Worm (Caenorhabditis elegans) whole organism, L2 larva: Measurements from ENCODE around the gene nono-1.
A peak's percentile ranks its signal among the peaks of the same experiment; 100 is the strongest.

Experiments used
- C34F6.9 ChIP-seq: fragments of 150-350 bp; optimal IDR thresholded peaks from 2 replicates; lab custom pipeline; 2014; ENCODE audit warnings: missing biosample characterization, missing genetic modification characterization
- F13H6.1 ChIP-seq: sonication (generic microtip); optimal IDR thresholded peaks from 2 replicates; lab custom pipeline; 2016; ENCODE audit warnings: missing genetic modification characterization, missing compliant biosample characterization
- Y55F3AM.14 ChIP-seq: fragments of 200-800 bp; sonication (Bioruptor generic); optimal IDR thresholded peaks from 2 replicates; lab custom pipeline; 2018; ENCODE audit warnings: mild to moderate bottlenecking, missing genetic modification characterization, missing compliant biosample characterization
- ZK546.5 ChIP-seq: sonication (generic microtip); optimal IDR thresholded peaks from 2 replicates; lab custom pipeline; 2017; ENCODE audit warnings: missing biosample characterization, missing genetic modification characterization
- aly-2 ChIP-seq: fragments of 150-350 bp; optimal IDR thresholded peaks from 2 replicates; lab custom pipeline; 2014; ENCODE audit warnings: missing biosample characterization, missing genetic modification characterization
- ama-1 ChIP-seq: fragments of 150-350 bp; optimal IDR thresholded peaks from 2 replicates; lab custom pipeline; 2018; ENCODE audit warnings: inconsistent platforms
- crh-2 ChIP-seq: sonication (generic microtip); optimal IDR thresholded peaks from 2 replicates; lab custom pipeline; 2017; ENCODE audit warnings: missing biosample characterization, missing genetic modification characterization
- dmd-4 ChIP-seq: sonication (generic microtip); optimal IDR thresholded peaks from 2 replicates; lab custom pipeline; 2017; ENCODE audit warnings: missing biosample characterization, missing genetic modification characterization
- fos-1 ChIP-seq: fragments of 150-350 bp; optimal IDR thresholded peaks from 2 replicates; lab custom pipeline; 2014; ENCODE audit warnings: missing biosample characterization, missing genetic modification characterization
- gmeb-1 ChIP-seq: fragments of 150-350 bp; optimal IDR thresholded peaks from 2 replicates; lab custom pipeline; 2014; ENCODE audit warnings: missing biosample characterization, missing genetic modification characterization
- lin-11 ChIP-seq: fragments of 150-350 bp; sonication (generic microtip); optimal IDR thresholded peaks from 2 replicates; lab custom pipeline; 2014; ENCODE audit warnings: missing biosample characterization, missing genetic modification characterization, inconsistent platforms, mixed read lengths
- lin-13 ChIP-seq: fragments of 150-350 bp; optimal IDR thresholded peaks from 2 replicates; lab custom pipeline; 2014; ENCODE audit warnings: missing biosample characterization, missing genetic modification reagents, missing genetic modification characterization
- lsy-2 ChIP-seq, 2 experiments: fragments of 150-350 bp in 1 of 2; sonication (generic microtip) in 1 of 2; optimal IDR thresholded peaks; 2 replicates each; lab custom pipeline; 2014 to 2017; ENCODE audit warnings: missing biosample characterization in 2 of 2, missing genetic modification characterization in 2 of 2
- mab-5 ChIP-seq: fragments of 150-350 bp; optimal IDR thresholded peaks from 2 replicates; lab custom pipeline; 2014; ENCODE audit warnings: missing biosample characterization, missing genetic modification characterization
- mbf-1 ChIP-seq: sonication (generic microtip); optimal IDR thresholded peaks from 2 replicates; lab custom pipeline; 2017; ENCODE audit warnings: missing biosample characterization, missing genetic modification characterization
- mdl-1 ChIP-seq, 2 experiments: fragments of 150-350 bp in 1 of 2; sonication (generic microtip) in 1 of 2; optimal IDR thresholded peaks; 2 replicates each; lab custom pipeline; 2017; ENCODE audit warnings: missing biosample characterization in 2 of 2, missing genetic modification characterization in 2 of 2
- nhr-11 ChIP-seq: fragments of 150-350 bp; optimal IDR thresholded peaks from 2 replicates; lab custom pipeline; 2014; ENCODE audit warnings: missing biosample characterization, missing genetic modification characterization
- nhr-12 ChIP-seq: fragments of 150-350 bp; optimal IDR thresholded peaks from 2 replicates; lab custom pipeline; 2014; ENCODE audit warnings: missing biosample characterization, missing genetic modification characterization
- nhr-129 ChIP-seq: fragments of 150-350 bp; optimal IDR thresholded peaks from 2 replicates; lab custom pipeline; 2014; ENCODE audit warnings: missing biosample characterization, missing genetic modification characterization
- nhr-237 ChIP-seq: fragments of 150-350 bp; optimal IDR thresholded peaks from 2 replicates; lab custom pipeline; 2014; ENCODE audit warnings: missing biosample characterization, missing genetic modification characterization
- nhr-25 ChIP-seq: fragments of 150-350 bp; sonication (generic microtip); optimal IDR thresholded peaks from 3 replicates; lab custom pipeline; 2014; ENCODE audit warnings: missing biosample characterization, missing genetic modification characterization
- nhr-6 ChIP-seq: fragments of 150-350 bp; optimal IDR thresholded peaks from 2 replicates; lab custom pipeline; 2014; ENCODE audit warnings: missing biosample characterization, missing genetic modification characterization
- nhr-77 ChIP-seq: fragments of 150-350 bp; optimal IDR thresholded peaks from 2 replicates; lab custom pipeline; 2014; ENCODE audit warnings: missing biosample characterization, missing genetic modification characterization
- peb-1 ChIP-seq: fragments of 150-350 bp; optimal IDR thresholded peaks from 2 replicates; lab custom pipeline; 2014; ENCODE audit warnings: missing biosample characterization, missing genetic modification characterization
- sem-4 ChIP-seq: fragments of 150-350 bp; optimal IDR thresholded peaks from 2 replicates; lab custom pipeline; 2014; ENCODE audit warnings: missing biosample characterization, missing genetic modification reagents, missing genetic modification characterization
- skn-1 ChIP-seq: sonication (generic microtip); optimal IDR thresholded peaks from 2 replicates; lab custom pipeline; 2017; ENCODE audit warnings: missing biosample characterization, missing genetic modification characterization
- sma-3 ChIP-seq: sonication (generic microtip); optimal IDR thresholded peaks from 2 replicates; lab custom pipeline; 2016; ENCODE audit warnings: missing genetic modification reagents, missing genetic modification characterization, missing compliant biosample characterization
- sma-9 ChIP-seq, 2 experiments: fragments of 150-350 bp in 1 of 2; sonication (generic microtip) in 1 of 2; optimal IDR thresholded peaks; 2 replicates each; lab custom pipeline; 2014 to 2016; ENCODE audit warnings: missing genetic modification characterization in 2 of 2, mild to moderate bottlenecking in 1 of 2, missing biosample characterization in 1 of 2, missing compliant biosample characterization in 1 of 2, missing genetic modification reagents in 1 of 2, moderate library complexity in 1 of 2
- snpc-4 ChIP-seq: fragments of 150-350 bp; optimal IDR thresholded peaks from 2 replicates; lab custom pipeline; 2014; ENCODE audit warnings: missing biosample characterization, missing genetic modification characterization
- unc-39 ChIP-seq: fragments of 150-350 bp; optimal IDR thresholded peaks from 2 replicates; lab custom pipeline; 2014; ENCODE audit warnings: missing biosample characterization, missing genetic modification characterization
- unc-55 ChIP-seq: fragments of 150-350 bp; sonication (generic microtip); optimal IDR thresholded peaks from 3 replicates; lab custom pipeline; 2014; ENCODE audit warnings: missing biosample characterization, missing genetic modification reagents, missing genetic modification characterization
- zag-1 ChIP-seq: fragments of 150-350 bp; optimal IDR thresholded peaks from 2 replicates; lab custom pipeline; 2014; ENCODE audit warnings: missing biosample characterization, missing genetic modification characterization

The nono-1 gene

ce11 chrIII:5988461-5988860, 30.4 kb upstream of the nono-1 start:
- TF ChIP-seq dmd-4 (tag; lab: Kevin White, UChicago) (no peak), nhr-237 (tag; lab: Kevin White, UChicago) (no peak)

ce11 chrIII:5988010-5988409, 30.0 kb upstream of the nono-1 start:
- TF ChIP-seq F13H6.1 (tag; lab: Kevin White, UChicago) (peak; percentile 8), crh-2 (tag; lab: Kevin White, UChicago) (peak; percentile 24), nhr-77 (tag; lab: Kevin White, UChicago) (no peak), mbf-1 (tag; lab: Kevin White, UChicago) (no peak), peb-1 (tag; lab: Kevin White, UChicago) (no peak), mdl-1 (tag; optimal IDR thresholded peaks at IDR 0.05; lab: Kevin White, UChicago) (no peak), C34F6.9 (tag; lab: Kevin White, UChicago) (peak; percentile 35), unc-39 (no peak), lsy-2 (tag; optimal IDR thresholded peaks at IDR 0.05; lab: Kevin White, UChicago) (peak in 1 of 2 experiments; percentile 36), unc-55 (GFP tag; lab: Kevin White, UChicago) (peak; percentile 56), Y55F3AM.14 (no peak), nhr-129 (tag; lab: Kevin White, UChicago) (peak; percentile 24), ZK546.5 (tag; lab: Kevin White, UChicago) (no peak)
- TF ChIP-seq, all 48 proteins: peak for 6

DNA sequence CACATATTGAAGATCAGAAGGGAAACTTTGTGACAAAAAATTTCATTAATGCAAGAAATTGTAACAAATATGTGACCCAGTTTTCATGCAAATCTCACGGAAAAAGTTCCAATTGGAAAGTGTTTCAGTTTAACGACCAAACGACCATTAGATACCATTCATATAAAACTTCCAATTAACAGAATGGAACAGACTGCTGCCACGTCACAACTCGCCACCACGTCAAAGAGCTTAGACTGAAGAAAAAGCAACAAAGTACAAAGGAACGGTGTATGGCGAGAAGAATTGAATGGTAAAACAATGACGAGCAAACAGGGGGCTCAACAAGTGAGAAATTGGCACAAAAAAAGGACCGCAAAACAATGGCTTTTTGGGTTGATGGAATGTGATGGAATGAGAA, 27.3 kb upstream of the nono-1 start, which contains the start of gene T04C9.3:
TSS of gene T04C9.3 (plus strand) at position 301 of the 400 bp plus-strand sequence.
- TF ChIP-seq sma-9 (GFP tag; optimal IDR thresholded peaks at IDR 0.05; lab: Kevin White, UChicago) (no peak), sma-9 (tag; optimal IDR thresholded peaks at IDR 0.05; lab: Kevin White, UChicago) (no peak), nhr-12 (no peak), F13H6.1 (tag; lab: Kevin White, UChicago) (no peak), lin-13 (no peak), zag-1 (tag; lab: Kevin White, UChicago) (no peak), nhr-11 (tag; lab: Kevin White, UChicago) (no peak), skn-1 (tag; lab: Kevin White, UChicago) (no peak), mab-5 (tag; lab: Kevin White, UChicago) (no peak), unc-55 (GFP tag; lab: Kevin White, UChicago) (no peak), nhr-6 (no peak), snpc-4 (tag; lab: Kevin White, UChicago) (no peak), sma-3 (GFP tag; lab: Kevin White, UChicago) (no peak), unc-39 (no peak), lin-11 (no peak), crh-2 (tag; lab: Kevin White, UChicago) (no peak)

- TF ChIP-seq ama-1 (lab: Kevin White, UChicago) (no peak), sma-3 (GFP tag; lab: Kevin White, UChicago) (peak; percentile 26), nhr-25 (tag; lab: Kevin White, UChicago) (peak; percentile 31), unc-55 (GFP tag; lab: Kevin White, UChicago) (no peak)
These were observed 24.8 kb upstream of the nono-1 start for ce11 chrIII:5982753-5983390.

DNA sequence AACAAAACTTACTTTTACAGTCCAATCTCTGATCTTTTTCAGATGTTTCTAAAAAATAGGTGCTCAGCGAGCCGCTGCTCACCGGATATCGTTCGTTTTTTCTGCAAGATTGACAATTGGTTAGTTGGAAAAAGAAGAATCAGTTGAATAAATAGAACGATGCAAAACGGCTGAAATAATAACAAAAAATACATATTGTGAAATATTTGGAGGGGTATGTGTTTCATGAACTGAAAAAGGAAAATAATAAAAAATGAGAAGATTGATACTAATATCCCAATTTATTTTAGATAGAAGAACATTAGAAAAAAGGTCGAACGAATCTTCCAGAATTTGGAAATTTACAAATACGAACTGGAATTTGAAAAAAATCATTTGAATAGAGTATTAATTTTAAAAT, 24.0 kb upstream of the nono-1 start, which contains the start of gene frm-2:
TSS of gene frm-2 (minus strand) at position 101 of the 400 bp plus-strand sequence.
- TF ChIP-seq dmd-4 (tag; lab: Kevin White, UChicago) (no peak), fos-1 (no peak), mab-5 (tag; lab: Kevin White, UChicago) (no peak)

DNA sequence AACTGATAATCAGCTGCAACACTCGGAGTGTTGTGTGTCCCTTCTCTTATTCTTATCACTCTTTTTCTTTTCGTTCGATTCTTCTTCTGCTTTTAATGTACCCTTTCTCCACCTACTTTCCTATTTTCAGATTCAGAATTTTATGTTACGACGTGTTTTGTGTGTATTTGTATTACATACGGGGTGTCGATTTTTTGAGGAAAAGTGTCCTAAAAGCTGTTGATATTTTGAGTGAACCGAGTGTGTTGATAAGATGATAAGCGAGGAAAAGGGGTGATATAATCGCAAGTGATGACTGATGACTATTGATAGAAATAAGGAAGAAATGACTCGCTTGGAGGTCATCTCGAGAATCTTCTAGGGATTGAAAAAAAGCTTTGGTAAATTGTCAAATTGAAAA, 23.4 kb upstream of the nono-1 start:
- no peak for TF ChIP-seq nhr-237 (tag; lab: Kevin White, UChicago)
- no peak for TF ChIP-seq sem-4 (tag; lab: Kevin White, UChicago)
- peak; percentile 68 for TF ChIP-seq skn-1 (tag; lab: Kevin White, UChicago)
- TF ChIP-seq gmeb-1, result peak; percentile 2
- peak; percentile 95 for TF ChIP-seq fos-1
- no peak for TF ChIP-seq aly-2 (tag; lab: Kevin White, UChicago)
